Fruit fly (Drosophila melanogaster): ENCODE results near the gene Vps15.

- no peak for TF ChIP-seq usp (GFP tag; optimal IDR thresholded peaks at IDR 0.05)
- no peak for TF ChIP-seq Dll (optimal IDR thresholded peaks at IDR 0.05)
- no peak for TF ChIP-seq psq (optimal IDR thresholded peaks at IDR 0.05)
- no peak for TF ChIP-seq CG8478 (optimal IDR thresholded peaks at IDR 0.05)
These were observed 42.0 kb upstream of the Vps15 start for dm6 chr3R:9287710-9288109.

All from whole organism.